Fruit fly (Drosophila melanogaster): ENCODE data around the gene CG5103.

DNA sequence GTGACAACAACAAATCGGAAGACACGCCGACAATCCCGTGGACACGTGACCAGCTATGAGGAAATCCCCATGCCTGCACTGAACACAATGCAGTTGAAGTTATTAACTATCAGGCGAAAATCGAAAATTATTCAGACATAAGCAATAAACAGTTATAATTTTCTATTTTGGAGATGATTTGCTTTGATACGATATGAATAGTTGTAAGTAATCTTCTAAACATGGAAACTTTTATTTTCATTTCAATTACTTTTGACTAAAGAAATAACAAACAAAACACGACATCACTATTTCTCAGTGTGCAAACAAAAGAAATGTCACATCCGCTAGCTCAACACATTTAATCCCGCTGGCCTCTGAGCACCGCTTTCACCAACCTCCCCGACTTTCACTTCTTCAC, 35.0 kb upstream of the CG5103 start:
- TF ChIP-seq Sin3A (optimal IDR thresholded peaks at IDR 0.05) = no peak
- TF ChIP-seq psq (optimal IDR thresholded peaks at IDR 0.05) = no peak
- TF ChIP-seq Myc (optimal IDR thresholded peaks at IDR 0.05) = no peak
- no peak for TF ChIP-seq h (optimal IDR thresholded peaks at IDR 0.05)
- no peak for TF ChIP-seq insv (optimal IDR thresholded peaks at IDR 0.05)
- no peak for TF ChIP-seq ttk (optimal IDR thresholded peaks at IDR 0.05)
